Worm (Caenorhabditis elegans): Measurements from ENCODE around the gene F39G3.2.

Gene F39G3.2

ce11 chrV:4730075-4730474, 7.6 kb upstream of the F39G3.2 start, which contains the start of gene tig-2:
TSS of gene tig-2 (minus strand) at chrV:4730161.
- TF ChIP-seq ceh-18 (tag; optimal IDR thresholded peaks at IDR 0.05), result peak; percentile 48
- TF ChIP-seq eyg-1 (tag; optimal IDR thresholded peaks at IDR 0.05), result no peak
- no peak for TF ChIP-seq madf-2 (tag; optimal IDR thresholded peaks at IDR 0.05)
- no peak for TF ChIP-seq hlh-8 (tag; optimal IDR thresholded peaks at IDR 0.05)
- TF ChIP-seq sox-4 (tag; optimal IDR thresholded peaks at IDR 0.05), result no peak
- TF ChIP-seq nfya-1 (tag; optimal IDR thresholded peaks at IDR 0.05), result peak; percentile 23
- TF ChIP-seq tbx-7 (tag; optimal IDR thresholded peaks at IDR 0.05), result no peak
- no peak for TF ChIP-seq syd-9 (tag; optimal IDR thresholded peaks at IDR 0.05)
- no peak for TF ChIP-seq ceh-48 (tag; optimal IDR thresholded peaks at IDR 0.05)
- TF ChIP-seq tbx-2 (tag; optimal IDR thresholded peaks at IDR 0.05), result peak; percentile 8
- no peak for TF ChIP-seq pha-2 (tag; optimal IDR thresholded peaks at IDR 0.05)
- TF ChIP-seq hlh-30 (tag; optimal IDR thresholded peaks at IDR 0.05; ENCODE audit: insufficient read depth), result no peak
- no peak for TF ChIP-seq pag-3 (tag; optimal IDR thresholded peaks at IDR 0.05; ENCODE audit: borderline replicate concordance)
- no peak for TF ChIP-seq odd-2 (tag; optimal IDR thresholded peaks at IDR 0.05)
- no peak for TF ChIP-seq hlh-13 (GFP tag; optimal IDR thresholded peaks at IDR 0.05)
- no peak for TF ChIP-seq ahr-1 (tag; optimal IDR thresholded peaks at IDR 0.05)

ce11 chrV:4731154-4731961, 6.3 kb upstream of the F39G3.2 start, which contains the start of gene F39G3.3:
TSS of gene F39G3.3 (plus strand) at chrV:4731911.
- TF ChIP-seq unc-86 (tag; optimal IDR thresholded peaks at IDR 0.05) (peak; percentile 93), syd-9 (tag; optimal IDR thresholded peaks at IDR 0.05) (peak; percentile 77), sdc-2 (tag; optimal IDR thresholded peaks at IDR 0.05) (peak; percentile 67), odd-2 (tag; optimal IDR thresholded peaks at IDR 0.05) (peak; percentile 90), ceh-48 (tag; optimal IDR thresholded peaks at IDR 0.05) (peak; percentile 88), ceh-22 (tag; optimal IDR thresholded peaks at IDR 0.05) (no peak), C08G9.2 (tag; optimal IDR thresholded peaks at IDR 0.05) (peak; percentile 68), npax-4 (tag; optimal IDR thresholded peaks at IDR 0.05) (peak; percentile 80), ceh-9 (tag; optimal IDR thresholded peaks at IDR 0.05) (no peak), elt-4 (tag; optimal IDR thresholded peaks at IDR 0.05) (no peak), pros-1 (tag; optimal IDR thresholded peaks at IDR 0.05) (no peak), Y22D7AL.16 (tag; optimal IDR thresholded peaks at IDR 0.05) (peak; percentile 54), lim-6 (tag; optimal IDR thresholded peaks at IDR 0.05) (peak; percentile 62), ttx-3 (tag; optimal IDR thresholded peaks at IDR 0.05) (peak; percentile 91), pat-9 (tag; optimal IDR thresholded peaks at IDR 0.05) (peak; percentile 55), C38D4.7 (GFP tag; optimal IDR thresholded peaks at IDR 0.05) (peak; percentile 83), tbx-7 (tag; optimal IDR thresholded peaks at IDR 0.05) (peak; percentile 54), ceh-2 (tag; optimal IDR thresholded peaks at IDR 0.05) (peak; percentile 91), pag-3 (tag; optimal IDR thresholded peaks at IDR 0.05; ENCODE audit: borderline replicate concordance) (peak; percentile 2), pha-2 (tag; optimal IDR thresholded peaks at IDR 0.05) (peak; percentile 88), ceh-19 (GFP tag; optimal IDR thresholded peaks at IDR 0.05) (peak; percentile 88), F13H6.1 (tag; optimal IDR thresholded peaks at IDR 0.05) (peak; percentile 74), nhr-11 (tag; optimal IDR thresholded peaks at IDR 0.05) (no peak), ceh-45 (GFP tag; IDR thresholded peaks at IDR 0.05) (peak; percentile 68), pha-4 (tag; optimal IDR thresholded peaks at IDR 0.05) (no peak), ref-2 (tag; optimal IDR thresholded peaks at IDR 0.05) (peak; percentile 71), unc-3 (GFP tag; conservative IDR thresholded peaks at IDR 0.05) (no peak; the same call in 1 of the 2 replicates), unc-3 (tag; optimal IDR thresholded peaks at IDR 0.05) (peak; percentile 87), che-1 (tag; optimal IDR thresholded peaks at IDR 0.05) (peak; percentile 77), T23F11.4 (GFP tag; optimal IDR thresholded peaks at IDR 0.05) (peak; percentile 65), fax-1 (tag; optimal IDR thresholded peaks at IDR 0.05) (peak; percentile 92), ceh-18 (tag; optimal IDR thresholded peaks at IDR 0.05) (peak; percentile 58), hlh-6 (tag; optimal IDR thresholded peaks at IDR 0.05) (peak; percentile 76), hlh-15 (tag; optimal IDR thresholded peaks at IDR 0.05) (peak; percentile 79), ets-4 (tag; optimal IDR thresholded peaks at IDR 0.05) (peak; percentile 66), hlh-30 (tag; optimal IDR thresholded peaks at IDR 0.05; ENCODE audit: insufficient read depth) (no peak), ceh-14 (tag; optimal IDR thresholded peaks at IDR 0.05) (peak; percentile 97), lin-11 (tag; optimal IDR thresholded peaks at IDR 0.05) (peak; percentile 78), ztf-16 (tag; optimal IDR thresholded peaks at IDR 0.05) (peak; percentile 74), sox-4 (tag; optimal IDR thresholded peaks at IDR 0.05) (peak; percentile 88), gmeb-2 (tag; optimal IDR thresholded peaks at IDR 0.05) (peak; percentile 86)
